Fruit fly (Drosophila melanogaster) whole organism, embryonic: ENCODE data around the gene Snx1.

Experiments
- B-H1 ChIP-seq: fragments of 200-800 bp; sonication (Bioruptor generic); IDR thresholded peaks from 3 replicates; pipeline ENCODE4 v1.3.6; 2022; ENCODE audit warnings: missing biosample characterization, missing genetic modification characterization
- CG14965 ChIP-seq: fragments of 200-800 bp; sonication (Bioruptor generic); optimal IDR thresholded peaks from 2 replicates; lab custom pipeline; 2016; ENCODE audit warnings: missing biosample characterization, missing genetic modification characterization, borderline replicate concordance
- CG1832 ChIP-seq: fragments of 200-800 bp; sonication (Bioruptor generic); optimal IDR thresholded peaks from 2 replicates; lab custom pipeline; 2017; ENCODE audit warnings: missing biosample characterization, mild to moderate bottlenecking, missing genetic modification characterization, inconsistent platforms
- Elba2 ChIP-seq: fragments of 200-800 bp; sonication (Bioruptor generic); optimal IDR thresholded peaks from 3 replicates; lab custom pipeline; 2016; ENCODE audit warnings: missing biosample characterization, missing genetic modification characterization
- chinmo ChIP-seq: fragments of 200-800 bp; sonication (Bioruptor generic); IDR thresholded peaks from 4 replicates; pipeline ENCODE4 v1.3.6; 2022; ENCODE audit warnings: missing biosample characterization, missing genetic modification characterization; ENCODE audit not compliant: partially characterized antibody
- fru ChIP-seq: fragments of >200 bp; optimal IDR thresholded peaks from 2 replicates; lab custom pipeline; 2017
- prd ChIP-seq, 3 experiments: fragments of >200 bp in 2 of 3; fragments of 200-800 bp in 1 of 3; sonication (Bioruptor generic) in 1 of 3; optimal IDR thresholded peaks in 2 of 3; IDR thresholded peaks in 1 of 3; 2 replicates in 2 of 3; 3 replicates in 1 of 3; pipeline versions ENCODE4 v1.3.6 to Lab custom; 2017 to 2022; ENCODE audit warnings: missing biosample characterization in 1 of 3, missing genetic modification characterization in 1 of 3
- pros ChIP-seq: fragments of 200-800 bp; sonication (Bioruptor generic); optimal IDR thresholded peaks from 3 replicates; lab custom pipeline; 2019; ENCODE audit warnings: missing biosample characterization, mild to moderate bottlenecking, missing genetic modification characterization, moderate library complexity

dm6 chr2L:3465918-3466727 is 16.6 kb downstream of the Snx1 start, which contains the start of the genes msl-2 and ND-PDSW:
- no peak for TF ChIP-seq B-H1 (GFP tag; lab: Robert Waterston, UW)
- no peak for TF ChIP-seq fru (lab: Kevin White, UChicago)
- no peak for TF ChIP-seq CG1832 (GFP tag; lab: Kevin White, UChicago)
- TF ChIP-seq prd (optimal IDR thresholded peaks at IDR 0.05; lab: Kevin White, UChicago): no peak
- TF ChIP-seq prd (GFP tag; IDR thresholded peaks at IDR 0.05; lab: Robert Waterston, UW): no peak
- TF ChIP-seq Elba2 (GFP tag; lab: Kevin White, UChicago): no peak
- 0 out of 4 replicates have a peak, but pooled peaks have one; percentile 65 for TF ChIP-seq chinmo (GFP tag; lab: Robert Waterston, UW)
- no peak for TF ChIP-seq CG14965 (GFP tag; lab: Kevin White, UChicago)
- no peak for TF ChIP-seq pros (GFP tag; lab: Kevin White, UChicago)
